Worm (Caenorhabditis elegans) whole organism, early embryonic: ENCODE results near the gene F26F2.8.
"Not testable (repeated sequence)": the region's sequence is repeated elsewhere in the genome, so short reads cannot be mapped to it uniquely, and the experiment has no call there.

Source experiments
- B0310.2 ChIP-seq: sonication (generic microtip); optimal IDR thresholded peaks from 2 replicates; lab custom pipeline; 2016; ENCODE audit warnings: mild to moderate bottlenecking, missing genetic modification characterization, missing compliant biosample characterization
- F13C5.2 ChIP-seq: sonication (generic microtip); optimal IDR thresholded peaks from 2 replicates; lab custom pipeline; 2017; ENCODE audit warnings: mild to moderate bottlenecking, missing genetic modification characterization, inconsistent platforms, missing compliant biosample characterization
- aly-1 ChIP-seq: sonication (generic microtip); optimal IDR thresholded peaks from 2 replicates; lab custom pipeline; 2016; ENCODE audit warnings: missing genetic modification characterization, missing compliant biosample characterization
- ama-1 ChIP-seq: fragments of 150-350 bp; optimal IDR thresholded peaks from 2 replicates; lab custom pipeline; 2014
- ceh-13 ChIP-seq: fragments of 200-800 bp; sonication (Bioruptor generic); optimal IDR thresholded peaks from 2 replicates; lab custom pipeline; 2018; ENCODE audit warnings: mild to moderate bottlenecking, missing genetic modification characterization, missing compliant biosample characterization
- ceh-36 ChIP-seq: sonication (generic microtip); optimal IDR thresholded peaks from 2 replicates; lab custom pipeline; 2016; ENCODE audit warnings: missing genetic modification characterization, inconsistent platforms, missing compliant biosample characterization
- ets-7 ChIP-seq: sonication (generic microtip); optimal IDR thresholded peaks from 2 replicates; lab custom pipeline; 2016; ENCODE audit warnings: missing genotype, missing genetic modification characterization, missing compliant biosample characterization
- flt-1 ChIP-seq: fragments of 200-800 bp; sonication (Bioruptor generic); IDR thresholded peaks from 2 replicates; pipeline ENCODE4 v1.3.6; 2022; ENCODE audit warnings: missing genetic modification characterization, missing compliant biosample characterization
- hmbx-1 ChIP-seq: sonication (generic microtip); optimal IDR thresholded peaks from 2 replicates; lab custom pipeline; 2016; ENCODE audit warnings: mild to moderate bottlenecking, missing genetic modification characterization, missing compliant biosample characterization
- hmg-4 ChIP-seq: fragments of 200-800 bp; sonication (Bioruptor generic); optimal IDR thresholded peaks from 2 replicates; lab custom pipeline; 2018; ENCODE audit warnings: mild to moderate bottlenecking, missing genetic modification characterization, missing compliant biosample characterization
- hnd-1 ChIP-seq: sonication (generic microtip); optimal IDR thresholded peaks from 2 replicates; lab custom pipeline; 2016; ENCODE audit warnings: missing genetic modification characterization, missing compliant biosample characterization
- pes-1 ChIP-seq: fragments of 200-800 bp; sonication (Bioruptor generic); IDR thresholded peaks from 2 replicates; pipeline ENCODE4 v1.3.6; 2022; ENCODE audit warnings: missing genetic modification reagents, missing genetic modification characterization, missing compliant biosample characterization
- scrt-1 ChIP-seq: fragments of 200-800 bp; sonication (Bioruptor generic); IDR thresholded peaks from 2 replicates; pipeline ENCODE4 v1.3.6; 2022; ENCODE audit warnings: missing genetic modification characterization, missing compliant biosample characterization
- sea-1 ChIP-seq: fragments of 200-800 bp; sonication (Bioruptor generic); conservative IDR thresholded peaks from 2 replicates; pipeline ENCODE4 v1.3.6; 2022; ENCODE audit warnings: missing genetic modification characterization, missing compliant biosample characterization
- tbx-11 ChIP-seq: fragments of 200-800 bp; sonication (Bioruptor generic); IDR thresholded peaks from 2 replicates; pipeline ENCODE4 v1.3.6; 2022; ENCODE audit warnings: missing genetic modification characterization, missing compliant biosample characterization
- tbx-37 ChIP-seq: fragments of 200-800 bp; sonication (Bioruptor generic); conservative IDR thresholded peaks from 2 replicates; pipeline ENCODE4 v1.3.6; 2022; ENCODE audit warnings: missing genetic modification reagents, missing genetic modification characterization, missing compliant biosample characterization
- tra-4 ChIP-seq: sonication (generic microtip); optimal IDR thresholded peaks from 2 replicates; lab custom pipeline; 2017; ENCODE audit warnings: missing genetic modification characterization, missing compliant biosample characterization

F26F2.8 gene

ce11 chrV:20568995-20569394 is 10.4 kb upstream of the F26F2.8 start, which contains the start of gene F26F2.4:
TSS of gene F26F2.4 (plus strand) at chrV:20569295.
- not testable (repeated sequence) for TF ChIP-seq aly-1; hnd-1 (tag; lab: Kevin White, UChicago); ceh-36

ce11 chrV:20573392-20573791 is 6.0 kb upstream of the F26F2.8 start, which contains the start of gene F26F2.5:
TSS of gene F26F2.5 (plus strand) at chrV:20573692.
- TF ChIP-seq hnd-1 (tag; lab: Kevin White, UChicago), result no peak
- TF ChIP-seq ceh-13 (GFP tag; lab: Kevin White, UChicago), result no peak
- no peak for TF ChIP-seq aly-1
- TF ChIP-seq ets-7 (tag; lab: Kevin White, UChicago), result no peak
- no peak for TF ChIP-seq ceh-36
- no peak for TF ChIP-seq scrt-1 (GFP tag; lab: Robert Waterston, UW)
- TF ChIP-seq tra-4 (tag; lab: Kevin White, UChicago), result no peak
- no peak for TF ChIP-seq flt-1 (GFP tag; lab: Robert Waterston, UW)
- TF ChIP-seq F13C5.2 (tag; lab: Kevin White, UChicago), result no peak
- no peak for TF ChIP-seq B0310.2
- TF ChIP-seq hmbx-1 (tag; lab: Kevin White, UChicago), result no peak
- no peak for TF ChIP-seq ama-1 (lab: Kevin White, UChicago)
- TF ChIP-seq pes-1 (GFP tag; lab: Robert Waterston, UW), result no peak
- TF ChIP-seq tbx-11 (GFP tag; lab: Robert Waterston, UW), result no peak
- no peak for TF ChIP-seq hmg-4 (GFP tag; lab: Kevin White, UChicago)

ce11 chrV:20574314-20574713 is 5.0 kb upstream of the F26F2.8 start, which contains the start of gene clec-263:
TSS of gene clec-263 (plus strand) at chrV:20574614.
- TF ChIP-seq ceh-36 (no peak), scrt-1 (GFP tag; lab: Robert Waterston, UW) (no peak), aly-1 (no peak), hmg-4 (GFP tag; lab: Kevin White, UChicago) (no peak), ets-7 (tag; lab: Kevin White, UChicago) (no peak), hmbx-1 (tag; lab: Kevin White, UChicago) (no peak), pes-1 (GFP tag; lab: Robert Waterston, UW) (no peak), ceh-13 (GFP tag; lab: Kevin White, UChicago) (no peak)

- TF ChIP-seq hnd-1 (tag; lab: Kevin White, UChicago), result no peak
These were observed 4.5 kb upstream of the F26F2.8 start for ce11 chrV:20574872-20575271.

DNA sequence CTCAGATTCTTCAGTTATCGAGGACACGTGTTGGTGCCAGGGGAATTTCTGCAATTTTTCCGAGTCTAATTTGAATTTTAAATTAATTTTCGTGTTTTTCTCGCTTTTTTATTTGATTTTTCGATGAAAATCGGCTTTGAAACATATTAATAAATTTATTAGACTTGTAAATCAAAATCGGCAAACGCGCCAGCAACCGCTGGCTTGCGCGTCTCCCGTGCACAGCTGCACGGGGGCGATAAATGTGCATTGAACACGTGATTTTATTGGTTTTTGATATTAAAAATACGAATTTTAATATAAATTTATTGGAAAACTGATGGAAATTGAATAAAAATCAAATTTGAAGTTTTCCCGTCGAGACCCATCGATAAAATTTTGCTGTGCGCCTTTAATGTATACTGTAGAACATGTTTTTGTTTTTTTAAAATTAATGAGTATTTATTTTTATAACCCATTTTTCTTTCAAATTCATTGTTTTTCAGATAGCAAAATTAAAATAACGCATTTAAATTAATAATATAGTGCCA is 1.2 kb downstream of the F26F2.8 start, which contains the start of gene F26F2.7:
TSS of gene F26F2.7 (plus strand) at position 480 of the 530 bp plus-strand sequence.
- TF ChIP-seq scrt-1 (GFP tag; lab: Robert Waterston, UW) (no peak), pes-1 (GFP tag; lab: Robert Waterston, UW) (0 out of 2 replicates have a peak, but pooled peaks have one; percentile 42), hnd-1 (tag; lab: Kevin White, UChicago) (no peak), tbx-11 (GFP tag; lab: Robert Waterston, UW) (0 out of 2 replicates have a peak, but pooled peaks have one; percentile 18), hmg-4 (GFP tag; lab: Kevin White, UChicago) (peak; percentile 32), F13C5.2 (tag; lab: Kevin White, UChicago) (peak; percentile 76), tbx-37 (0 out of 2 replicates have a peak, but pooled peaks have one; percentile 19)

- no peak for TF ChIP-seq B0310.2
- no peak for TF ChIP-seq hmg-4 (GFP tag; lab: Kevin White, UChicago)
- no peak for TF ChIP-seq ceh-36
- no peak for TF ChIP-seq ama-1 (lab: Kevin White, UChicago)
- TF ChIP-seq aly-1, result no peak
- TF ChIP-seq flt-1 (GFP tag; lab: Robert Waterston, UW), result no peak
- no peak for TF ChIP-seq hnd-1 (tag; lab: Kevin White, UChicago)
- no peak for TF ChIP-seq hmbx-1 (tag; lab: Kevin White, UChicago)
- TF ChIP-seq tra-4 (tag; lab: Kevin White, UChicago), result no peak
- no peak for TF ChIP-seq ceh-13 (GFP tag; lab: Kevin White, UChicago)
- no peak for TF ChIP-seq tbx-37
- no peak for TF ChIP-seq F13C5.2 (tag; lab: Kevin White, UChicago)
- TF ChIP-seq scrt-1 (GFP tag; lab: Robert Waterston, UW), result no peak
These were observed 15.4 kb downstream of the F26F2.8 start, which contains the start of gene F26F2.10 for ce11 chrV:20594746-20595145. TSS of gene F26F2.10 (minus strand) at chrV:20594846.

- no peak for TF ChIP-seq ets-7 (tag; lab: Kevin White, UChicago)
- TF ChIP-seq hnd-1 (tag; lab: Kevin White, UChicago), result no peak
- no peak for TF ChIP-seq F13C5.2 (tag; lab: Kevin White, UChicago)
- no peak for TF ChIP-seq pes-1 (GFP tag; lab: Robert Waterston, UW)
- no peak for TF ChIP-seq ceh-13 (GFP tag; lab: Kevin White, UChicago)
- no peak for TF ChIP-seq aly-1
- no peak for TF ChIP-seq scrt-1 (GFP tag; lab: Robert Waterston, UW)
- TF ChIP-seq hmbx-1 (tag; lab: Kevin White, UChicago), result no peak
- TF ChIP-seq tbx-37, result no peak
- TF ChIP-seq B0310.2, result no peak
- no peak for TF ChIP-seq sea-1 (GFP tag; lab: Robert Waterston, UW)
- TF ChIP-seq hmg-4 (GFP tag; lab: Kevin White, UChicago), result no peak
- TF ChIP-seq ama-1 (lab: Kevin White, UChicago), result no peak
- no peak for TF ChIP-seq tbx-11 (GFP tag; lab: Robert Waterston, UW)
- TF ChIP-seq flt-1 (GFP tag; lab: Robert Waterston, UW), result no peak
- no peak for TF ChIP-seq tra-4 (tag; lab: Kevin White, UChicago)
- TF ChIP-seq ceh-36, result no peak
These were observed 16.3 kb downstream of the F26F2.8 start, which contains the start of gene F26F2.11 for ce11 chrV:20595653-20596052. TSS of gene F26F2.11 (minus strand) at chrV:20595753.
